Worm (Caenorhabditis elegans) whole organism, L2 larva: ENCODE data around the gene clec-221.

Experiments used
- F13H6.1 ChIP-seq: sonication (generic microtip); optimal IDR thresholded peaks from 2 replicates; lab custom pipeline; 2016; ENCODE audit warnings: missing genetic modification characterization, missing compliant biosample characterization
- ceh-82 ChIP-seq: fragments of 150-350 bp; optimal IDR thresholded peaks from 2 replicates; lab custom pipeline; 2014; ENCODE audit warnings: missing biosample characterization, missing genetic modification characterization
- lin-11 ChIP-seq: fragments of 150-350 bp; sonication (generic microtip); optimal IDR thresholded peaks from 2 replicates; lab custom pipeline; 2014; ENCODE audit warnings: missing biosample characterization, missing genetic modification characterization, inconsistent platforms, mixed read lengths
- lin-13 ChIP-seq: fragments of 150-350 bp; optimal IDR thresholded peaks from 2 replicates; lab custom pipeline; 2014; ENCODE audit warnings: missing biosample characterization, missing genetic modification reagents, missing genetic modification characterization
- lin-39 ChIP-seq: fragments of 150-350 bp; optimal IDR thresholded peaks from 2 replicates; lab custom pipeline; 2014; ENCODE audit warnings: missing biosample characterization, missing genetic modification reagents, missing genetic modification characterization
- nhr-10 ChIP-seq: sonication (generic microtip); optimal IDR thresholded peaks from 2 replicates; lab custom pipeline; 2017; ENCODE audit warnings: missing biosample characterization, missing genetic modification characterization
- nhr-12 ChIP-seq: fragments of 150-350 bp; optimal IDR thresholded peaks from 2 replicates; lab custom pipeline; 2014; ENCODE audit warnings: missing biosample characterization, missing genetic modification characterization
- skn-1 ChIP-seq: sonication (generic microtip); optimal IDR thresholded peaks from 2 replicates; lab custom pipeline; 2017; ENCODE audit warnings: missing biosample characterization, missing genetic modification characterization
- sma-3 ChIP-seq: sonication (generic microtip); optimal IDR thresholded peaks from 2 replicates; lab custom pipeline; 2016; ENCODE audit warnings: missing genetic modification reagents, missing genetic modification characterization, missing compliant biosample characterization
- unc-39 ChIP-seq: fragments of 150-350 bp; optimal IDR thresholded peaks from 2 replicates; lab custom pipeline; 2014; ENCODE audit warnings: missing biosample characterization, missing genetic modification characterization
- unc-55 ChIP-seq: fragments of 150-350 bp; sonication (generic microtip); optimal IDR thresholded peaks from 3 replicates; lab custom pipeline; 2014; ENCODE audit warnings: missing biosample characterization, missing genetic modification reagents, missing genetic modification characterization
- ztf-4 ChIP-seq: fragments of 150-350 bp; optimal IDR thresholded peaks from 2 replicates; lab custom pipeline; 2014; ENCODE audit warnings: missing biosample characterization, missing genetic modification characterization

DNA sequence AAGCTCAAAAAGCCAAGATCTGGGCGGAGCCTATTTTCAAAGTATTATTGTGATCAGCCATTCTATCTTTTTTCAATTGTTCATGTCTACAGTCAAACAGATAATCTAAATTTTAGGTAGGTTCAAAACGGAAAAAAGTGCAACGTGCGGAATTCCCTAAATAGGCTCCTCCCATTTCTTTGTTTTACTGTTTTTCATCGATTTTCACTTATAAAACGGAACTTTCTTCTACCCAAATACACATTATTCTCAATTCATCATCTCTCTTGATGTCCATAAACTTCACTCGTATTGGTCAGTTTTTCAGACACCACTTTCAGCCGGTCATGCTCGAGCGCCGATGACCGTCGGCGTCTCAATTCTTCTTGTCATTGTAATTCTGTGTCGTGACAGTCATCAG lies 44.6 kb upstream of the clec-221 start, which contains the start of gene F53B7.7:
- no peak for TF ChIP-seq lin-13 (GFP tag; lab: Kevin White, UChicago)
- no peak for TF ChIP-seq F13H6.1
- no peak for TF ChIP-seq unc-55 (GFP tag; lab: Kevin White, UChicago)
- TF ChIP-seq ztf-4 (tag; lab: Kevin White, UChicago): no peak
- no peak for TF ChIP-seq sma-3 (GFP tag; lab: Kevin White, UChicago)
- TF ChIP-seq skn-1 (tag; lab: Kevin White, UChicago): no peak
- TF ChIP-seq nhr-10: no peak
- TF ChIP-seq ceh-82 (tag; lab: Kevin White, UChicago): no peak
- TF ChIP-seq nhr-12: no peak
- no peak for TF ChIP-seq lin-39 (tag; lab: Kevin White, UChicago)
- no peak for TF ChIP-seq lin-11 (tag; lab: Kevin White, UChicago)
- TF ChIP-seq unc-39: no peak
